Worm (Caenorhabditis elegans) whole organism, young adult: ENCODE measurements around the gene fem-3.

Experiments
- B0019.2 ChIP-seq: fragments of 200-800 bp; sonication (Bioruptor generic); conservative IDR thresholded peaks from 2 replicates; pipeline ENCODE4 v1.3.6; 2022; ENCODE audit warnings: missing genetic modification reagents, missing genetic modification characterization, missing compliant biosample characterization
- C17E4.6 ChIP-seq: fragments of 200-800 bp; sonication (Bioruptor generic); IDR thresholded peaks from 2 replicates; pipeline ENCODE4 v1.3.6; 2022; ENCODE audit warnings: missing genetic modification reagents, missing genetic modification characterization, missing compliant biosample characterization
- F52B5.7 ChIP-seq: sonication (generic microtip); optimal IDR thresholded peaks from 2 replicates; lab custom pipeline; 2016; ENCODE audit warnings: mild to moderate bottlenecking, missing genetic modification characterization, missing compliant biosample characterization
- F57C9.4 ChIP-seq: sonication (generic microtip); optimal IDR thresholded peaks from 2 replicates; lab custom pipeline; 2017; ENCODE audit warnings: mild to moderate bottlenecking, missing genetic modification characterization, missing compliant biosample characterization
- Y95B8A.8 ChIP-seq: fragments of 200-800 bp; sonication (Bioruptor generic); IDR thresholded peaks from 2 replicates; pipeline ENCODE4 v1.3.6; 2022; ENCODE audit warnings: missing genetic modification reagents, missing genetic modification characterization, missing compliant biosample characterization
- ama-1 ChIP-seq, 3 experiments: fragments of 150-350 bp in 1 of 3; sonication (generic microtip) in 2 of 3; optimal IDR thresholded peaks; 2 replicates each; lab custom pipeline; 2014 to 2018; ENCODE audit warnings: missing biosample characterization in 2 of 3, missing genetic modification characterization in 2 of 3, missing genetic modification reagents in 2 of 3
- aptf-2 ChIP-seq: fragments of 200-800 bp; sonication (Bioruptor generic); conservative IDR thresholded peaks from 2 replicates; pipeline ENCODE4 v1.3.6; 2022; ENCODE audit warnings: missing genetic modification reagents, missing genetic modification characterization, missing compliant biosample characterization
- aptf-3 ChIP-seq: fragments of 200-800 bp; sonication (Bioruptor generic); IDR thresholded peaks from 2 replicates; pipeline ENCODE4 v1.3.6; 2022; ENCODE audit warnings: missing genetic modification characterization, missing compliant biosample characterization
- atf-7 ChIP-seq: sonication (generic microtip); optimal IDR thresholded peaks from 2 replicates; lab custom pipeline; 2017; ENCODE audit warnings: mild to moderate bottlenecking, missing genetic modification characterization, missing compliant biosample characterization
- attf-5 ChIP-seq: fragments of 200-800 bp; sonication (Bioruptor generic); optimal IDR thresholded peaks from 2 replicates; lab custom pipeline; 2018; ENCODE audit warnings: mild to moderate bottlenecking, missing genetic modification characterization, missing compliant biosample characterization
- attf-6 ChIP-seq: fragments of 200-800 bp; sonication (Bioruptor generic); IDR thresholded peaks from 2 replicates; pipeline ENCODE4 v1.3.6; 2022; ENCODE audit warnings: missing genetic modification reagents, missing genetic modification characterization, missing compliant biosample characterization
- ccch-3 ChIP-seq: fragments of 200-800 bp; sonication (Bioruptor generic); optimal IDR thresholded peaks from 2 replicates; lab custom pipeline; 2018; ENCODE audit warnings: mild to moderate bottlenecking, missing genetic modification characterization, missing compliant biosample characterization
- cebp-1 ChIP-seq, 2 experiments: fragments of 200-800 bp in 1 of 2; sonication (Bioruptor generic) in 1 of 2; sonication (generic microtip) in 1 of 2; IDR thresholded peaks in 1 of 2; optimal IDR thresholded peaks in 1 of 2; 2 replicates each; pipeline versions ENCODE4 v1.3.6 to Lab custom; 2017 to 2022; ENCODE audit warnings: missing compliant biosample characterization in 2 of 2, missing genetic modification characterization in 2 of 2, mild to moderate bottlenecking in 1 of 2, missing genetic modification reagents in 1 of 2, moderate library complexity in 1 of 2
- cebp-2 ChIP-seq: fragments of 200-800 bp; sonication (Bioruptor generic); IDR thresholded peaks from 2 replicates; pipeline ENCODE4 v1.3.6; 2022; ENCODE audit warnings: missing genetic modification characterization, missing compliant biosample characterization
- ceh-27 ChIP-seq: fragments of 200-800 bp; sonication (Bioruptor generic); optimal IDR thresholded peaks from 2 replicates; lab custom pipeline; 2018; ENCODE audit warnings: mild to moderate bottlenecking, missing genetic modification characterization, moderate library complexity, missing compliant biosample characterization
- ceh-58 ChIP-seq: fragments of 200-800 bp; sonication (Bioruptor generic); IDR thresholded peaks from 2 replicates; pipeline ENCODE4 v1.3.6; 2022; ENCODE audit warnings: missing genetic modification characterization, missing compliant biosample characterization
- die-1 ChIP-seq: sonication (generic microtip); optimal IDR thresholded peaks from 2 replicates; lab custom pipeline; 2016; ENCODE audit warnings: missing genotype, mild to moderate bottlenecking, missing genetic modification characterization, missing compliant biosample characterization
- dox-1 ChIP-seq: fragments of 200-800 bp; sonication (Bioruptor generic); IDR thresholded peaks from 2 replicates; pipeline ENCODE4 v1.3.6; 2022; ENCODE audit warnings: missing genetic modification reagents, missing genetic modification characterization, missing compliant biosample characterization
- efl-1 ChIP-seq: fragments of 150-350 bp; optimal IDR thresholded peaks from 2 replicates; lab custom pipeline; 2014; ENCODE audit warnings: missing biosample characterization, missing genetic modification reagents, missing genetic modification characterization
- egrh-3 ChIP-seq: fragments of 200-800 bp; sonication (Bioruptor generic); IDR thresholded peaks from 2 replicates; pipeline ENCODE4 v1.3.6; 2022; ENCODE audit warnings: missing genetic modification reagents, missing genetic modification characterization, missing compliant biosample characterization
- ekl-4 ChIP-seq: fragments of 200-800 bp; sonication (Bioruptor generic); IDR thresholded peaks from 2 replicates; pipeline ENCODE4 v1.3.6; 2022; ENCODE audit warnings: missing genetic modification reagents, missing genetic modification characterization, missing compliant biosample characterization
- hmg-1.2 ChIP-seq: fragments of 200-800 bp; sonication (Bioruptor generic); IDR thresholded peaks from 2 replicates; pipeline ENCODE4 v1.3.6; 2022; ENCODE audit warnings: missing genetic modification reagents, missing genetic modification characterization, missing compliant biosample characterization
- hsf-1 ChIP-seq: fragments of 200-800 bp; sonication (Bioruptor generic); IDR thresholded peaks from 2 replicates; pipeline ENCODE4 v1.3.6; 2022; ENCODE audit warnings: missing genetic modification reagents, missing genetic modification characterization, missing compliant biosample characterization
- let-526 ChIP-seq: fragments of 200-800 bp; sonication (Bioruptor generic); IDR thresholded peaks from 2 replicates; pipeline ENCODE4 v1.3.6; 2022; ENCODE audit warnings: missing genetic modification reagents, missing genetic modification characterization, missing compliant biosample characterization
- let-607 ChIP-seq, 2 experiments: fragments of 200-800 bp in 1 of 2; sonication (Bioruptor generic) in 1 of 2; sonication (generic microtip) in 1 of 2; optimal IDR thresholded peaks; 2 replicates each; lab custom pipeline; 2016 to 2018; ENCODE audit warnings: mild to moderate bottlenecking in 2 of 2, missing compliant biosample characterization in 2 of 2, missing genetic modification characterization in 2 of 2, moderate library complexity in 2 of 2, missing genotype in 1 of 2
- lin-35 ChIP-seq, 3 experiments: fragments of 150-350 bp in 2 of 3; sonication (generic microtip) in 1 of 3; optimal IDR thresholded peaks; 2 replicates each; lab custom pipeline; 2014 to 2018; ENCODE audit warnings: missing biosample characterization in 3 of 3, missing genetic modification characterization in 3 of 3, missing genetic modification reagents in 3 of 3
- lin-54 ChIP-seq: fragments of 200-800 bp; sonication (Bioruptor generic); optimal IDR thresholded peaks from 2 replicates; lab custom pipeline; 2018; ENCODE audit warnings: mild to moderate bottlenecking, missing genetic modification characterization, missing compliant biosample characterization
- nhr-179 ChIP-seq: sonication (generic microtip); optimal IDR thresholded peaks from 2 replicates; lab custom pipeline; 2016; ENCODE audit warnings: mild to moderate bottlenecking, missing genetic modification characterization, missing compliant biosample characterization
- nhr-80 ChIP-seq: sonication (generic microtip); optimal IDR thresholded peaks from 2 replicates; lab custom pipeline; 2016; ENCODE audit warnings: missing genetic modification characterization, missing compliant biosample characterization
- pbrm-1 ChIP-seq: fragments of 200-800 bp; sonication (Bioruptor generic); IDR thresholded peaks from 2 replicates; pipeline ENCODE4 v1.3.6; 2022; ENCODE audit warnings: missing genetic modification reagents, missing genetic modification characterization, missing compliant biosample characterization
- rpc-1 ChIP-seq, 2 experiments: fragments of 150-350 bp in 1 of 2; sonication (generic microtip) in 1 of 2; optimal IDR thresholded peaks; 2 replicates each; lab custom pipeline; 2014 to 2018; ENCODE audit warnings: missing biosample characterization in 1 of 2, missing genetic modification characterization in 1 of 2, missing genetic modification reagents in 1 of 2, missing genotype in 1 of 2
- sdz-38 ChIP-seq: sonication (generic microtip); optimal IDR thresholded peaks from 2 replicates; lab custom pipeline; 2016; ENCODE audit warnings: missing genotype, missing genetic modification characterization, missing compliant biosample characterization
- snpc-1.3 ChIP-seq: sonication (generic microtip); optimal IDR thresholded peaks from 2 replicates; lab custom pipeline; 2017; ENCODE audit warnings: missing genetic modification characterization, mild to moderate bottlenecking, missing compliant biosample characterization, antibody characterized with exemption, moderate library complexity, missing genotype, missing genetic modification reagents; ENCODE audit not compliant: insufficient read depth
- somi-1 ChIP-seq: fragments of 200-800 bp; sonication (Bioruptor generic); optimal IDR thresholded peaks from 2 replicates; lab custom pipeline; 2018; ENCODE audit warnings: mild to moderate bottlenecking, missing genetic modification characterization, missing compliant biosample characterization
- tbx-9 ChIP-seq: sonication (generic microtip); optimal IDR thresholded peaks from 2 replicates; lab custom pipeline; 2016; ENCODE audit warnings: borderline replicate concordance, missing genetic modification characterization, inconsistent platforms, missing compliant biosample characterization
- zim-3 ChIP-seq: sonication (generic microtip); optimal IDR thresholded peaks from 2 replicates; lab custom pipeline; 2017; ENCODE audit warnings: mild to moderate bottlenecking, missing genetic modification characterization, moderate library complexity, missing compliant biosample characterization
- ztf-22 ChIP-seq: fragments of 200-800 bp; sonication (Bioruptor generic); optimal IDR thresholded peaks from 2 replicates; lab custom pipeline; 2018; ENCODE audit warnings: mild to moderate bottlenecking, missing genetic modification characterization, moderate library complexity, missing compliant biosample characterization

Gene fem-3

DNA sequence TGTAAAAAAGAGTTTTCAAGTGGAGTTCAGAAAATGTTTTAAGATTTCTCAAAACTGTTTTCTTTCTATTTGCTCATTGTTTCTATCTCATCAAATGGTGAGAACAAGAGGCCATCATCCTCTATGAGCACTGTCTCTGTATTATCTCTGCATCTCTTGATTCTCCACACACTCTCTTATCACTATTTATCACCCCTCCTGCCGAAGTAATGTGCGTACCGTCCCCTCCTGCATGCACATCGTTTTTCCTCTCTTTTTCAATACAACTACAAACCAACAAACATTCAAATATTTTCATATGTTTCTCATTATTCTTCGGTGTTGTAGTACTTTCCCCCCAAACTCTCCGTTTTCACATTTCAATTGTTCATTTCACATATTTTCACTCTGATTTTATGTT is 11.7 kb downstream of the fem-3 start:
- TF ChIP-seq sdz-38 (tag; lab: Kevin White, UChicago) = no peak
- no peak for TF ChIP-seq die-1
- no peak for TF ChIP-seq ama-1 (optimal IDR thresholded peaks at IDR 0.05; lab: Kevin White, UChicago)
- no peak for TF ChIP-seq ama-1 (GFP tag; optimal IDR thresholded peaks at IDR 0.05; lab: Kevin White, UChicago)
- no peak for TF ChIP-seq zim-3 (tag; lab: Kevin White, UChicago)
- peak; percentile 71 for TF ChIP-seq nhr-80
- TF ChIP-seq snpc-1.3 = no peak

ce11 chrIV:9117700-9118099 is 12.9 kb downstream of the fem-3 start:
- no peak for TF ChIP-seq aptf-2 (GFP tag; lab: Robert Waterston, UW)
- TF ChIP-seq aptf-3 (GFP tag; lab: Robert Waterston, UW) = no peak
- no peak for TF ChIP-seq somi-1 (GFP tag; lab: Kevin White, UChicago)
- TF ChIP-seq attf-6 (GFP tag; lab: Robert Waterston, UW) = no peak
- TF ChIP-seq F52B5.7 = no peak
- no peak for TF ChIP-seq B0019.2 (GFP tag; lab: Robert Waterston, UW)
- TF ChIP-seq hmg-1.2 (GFP tag; lab: Robert Waterston, UW) = no peak
- no peak for TF ChIP-seq tbx-9 (tag; lab: Kevin White, UChicago)
- TF ChIP-seq lin-35 (GFP tag; optimal IDR thresholded peaks at IDR 0.05; lab: Kevin White, UChicago) = no peak
- no peak for TF ChIP-seq lin-54 (GFP tag; lab: Kevin White, UChicago)
- no peak for TF ChIP-seq ekl-4 (GFP tag; lab: Robert Waterston, UW)
- TF ChIP-seq Y95B8A.8 (GFP tag; lab: Robert Waterston, UW) = no peak
- TF ChIP-seq ceh-27 (GFP tag; lab: Kevin White, UChicago) = no peak
- TF ChIP-seq zim-3 (tag; lab: Kevin White, UChicago) = no peak
- TF ChIP-seq ccch-3 (GFP tag; lab: Kevin White, UChicago) = no peak
- TF ChIP-seq atf-7 (tag; lab: Kevin White, UChicago) = no peak
- TF ChIP-seq ceh-58 (GFP tag; lab: Robert Waterston, UW) = no peak
- no peak for TF ChIP-seq nhr-179 (tag; lab: Kevin White, UChicago)
- no peak for TF ChIP-seq egrh-3 (GFP tag; lab: Robert Waterston, UW)
- no peak for TF ChIP-seq ztf-22 (GFP tag; lab: Kevin White, UChicago)
- TF ChIP-seq, all 124 proteins: peak for 0

DNA sequence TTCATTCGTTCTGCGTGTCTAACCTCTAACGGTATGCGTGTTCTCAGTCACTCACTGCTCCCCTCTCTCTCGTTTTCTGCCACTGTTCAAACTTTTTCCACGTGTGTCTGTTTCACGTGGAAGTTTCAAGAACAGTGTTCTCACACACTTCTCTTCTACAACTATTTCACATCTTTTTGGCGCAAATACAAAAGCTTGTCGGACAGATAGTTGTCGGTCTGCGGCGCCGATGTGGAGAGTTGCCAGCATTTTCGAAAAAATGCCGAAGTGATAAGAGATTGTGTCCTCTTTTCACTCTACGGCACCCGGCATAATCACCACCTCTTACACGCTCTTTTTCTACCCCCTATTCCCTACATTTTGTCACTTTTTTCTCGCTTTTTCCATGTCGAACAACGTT is 13.6 kb downstream of the fem-3 start:
- TF ChIP-seq attf-5 (GFP tag; lab: Kevin White, UChicago) (peak; percentile 25), nhr-80 (peak; percentile 85), let-526 (peak; percentile 12; the same call in 1 of the 2 replicates), let-607 (tag; optimal IDR thresholded peaks at IDR 0.05; lab: Kevin White, UChicago) (peak; percentile 41 to 86), cebp-2 (GFP tag; lab: Robert Waterston, UW) (0 out of 2 replicates have a peak, but pooled peaks have one; percentile 69), F57C9.4 (tag; lab: Kevin White, UChicago) (no peak), lin-54 (GFP tag; lab: Kevin White, UChicago) (no peak)
- TF ChIP-seq, all 124 proteins: peak for 5

ce11 chrIV:9118792-9119191 is 14.0 kb downstream of the fem-3 start, which contains the start of gene nrfl-1:
nrfl-1 (plus strand) TSS chrIV:9119092.
- TF ChIP-seq pbrm-1 (GFP tag; lab: Robert Waterston, UW) (no peak), rpc-1 (optimal IDR thresholded peaks at IDR 0.05; lab: Kevin White, UChicago) (no peak), rpc-1 (tag; optimal IDR thresholded peaks at IDR 0.05; lab: Kevin White, UChicago) (no peak), zim-3 (tag; lab: Kevin White, UChicago) (no peak), efl-1 (GFP tag; lab: Kevin White, UChicago) (no peak), atf-7 (tag; lab: Kevin White, UChicago) (no peak), hsf-1 (GFP tag; lab: Robert Waterston, UW) (no peak), snpc-1.3 (no peak), C17E4.6 (GFP tag; lab: Robert Waterston, UW) (no peak), ekl-4 (GFP tag; lab: Robert Waterston, UW) (no peak), ceh-58 (GFP tag; lab: Robert Waterston, UW) (no peak), dox-1 (GFP tag; lab: Robert Waterston, UW) (no peak), cebp-1 (GFP tag; IDR thresholded peaks at IDR 0.05; lab: Robert Waterston, UW) (no peak), cebp-1 (tag; optimal IDR thresholded peaks at IDR 0.05; lab: Kevin White, UChicago) (no peak)
